Fruit fly (Drosophila melanogaster) whole organism, adult: ENCODE measurements around the gene pyd.

ENCODE experiments used
- CG11617 ChIP-seq: fragments of 200-800 bp; sonication (Bioruptor generic); optimal IDR thresholded peaks from 2 replicates; lab custom pipeline; 2017; ENCODE audit warnings: mild to moderate bottlenecking, missing biosample characterization, missing genetic modification reagents, missing genetic modification characterization
- CG12768 ChIP-seq: fragments of 200-800 bp; sonication (Bioruptor generic); optimal IDR thresholded peaks from 2 replicates; lab custom pipeline; 2017; ENCODE audit warnings: missing biosample characterization, missing genetic modification characterization, mild to moderate bottlenecking, moderate library complexity, missing genetic modification reagents
- CG1620 ChIP-seq: fragments of 200-800 bp; sonication (Bioruptor generic); optimal IDR thresholded peaks from 2 replicates; lab custom pipeline; 2016; ENCODE audit warnings: missing biosample characterization, missing genetic modification characterization
- CG5204 ChIP-seq: fragments of 200-800 bp; sonication (Bioruptor generic); optimal IDR thresholded peaks from 2 replicates; lab custom pipeline; 2016; ENCODE audit warnings: missing biosample characterization, missing genetic modification characterization
- CG7045 ChIP-seq: fragments of 200-800 bp; sonication (Bioruptor generic); optimal IDR thresholded peaks from 2 replicates; lab custom pipeline; 2017; ENCODE audit warnings: missing biosample characterization, mild to moderate bottlenecking, missing genetic modification characterization
- CG7101 ChIP-seq: fragments of 200-800 bp; sonication (Bioruptor generic); optimal IDR thresholded peaks from 2 replicates; lab custom pipeline; 2018; ENCODE audit warnings: missing biosample characterization, mild to moderate bottlenecking, missing genetic modification characterization, moderate library complexity
- Hr96 ChIP-seq: fragments of 200-800 bp; sonication (Bioruptor generic); optimal IDR thresholded peaks from 2 replicates; lab custom pipeline; 2016; ENCODE audit warnings: missing biosample characterization, missing genetic modification characterization
- bab1 ChIP-seq: fragments of 200-800 bp; sonication (Bioruptor generic); optimal IDR thresholded peaks from 3 replicates; lab custom pipeline; 2019; ENCODE audit warnings: missing biosample characterization, mild to moderate bottlenecking, missing genetic modification characterization, moderate library complexity
- cic ChIP-seq: fragments of 200-800 bp; sonication (Bioruptor generic); optimal IDR thresholded peaks from 2 replicates; lab custom pipeline; 2017; ENCODE audit warnings: missing biosample characterization, mild to moderate bottlenecking, missing genetic modification characterization, moderate library complexity
- cnc ChIP-seq, 2 experiments: fragments of >200 bp; optimal IDR thresholded peaks; 2 replicates each; lab custom pipeline; 2017
- kay ChIP-seq: fragments of 200-800 bp; sonication (Bioruptor generic); peaks from one replicate; lab custom pipeline; 2016; ENCODE audit warnings: missing biosample characterization, missing genetic modification characterization, borderline replicate concordance
- ovo ChIP-seq: fragments of 200-800 bp; sonication (Bioruptor generic); optimal IDR thresholded peaks from 2 replicates; lab custom pipeline; 2016; ENCODE audit warnings: missing biosample characterization, missing genetic modification characterization
- pad ChIP-seq: fragments of 200-800 bp; sonication (Bioruptor generic); optimal IDR thresholded peaks from 3 replicates; lab custom pipeline; 2017; ENCODE audit warnings: missing biosample characterization, missing genetic modification characterization, mild to moderate bottlenecking, moderate library complexity, missing genetic modification reagents
- toe ChIP-seq: fragments of 200-800 bp; sonication (Bioruptor generic); optimal IDR thresholded peaks from 2 replicates; lab custom pipeline; 2016; ENCODE audit warnings: missing biosample characterization, missing genetic modification characterization

DNA sequence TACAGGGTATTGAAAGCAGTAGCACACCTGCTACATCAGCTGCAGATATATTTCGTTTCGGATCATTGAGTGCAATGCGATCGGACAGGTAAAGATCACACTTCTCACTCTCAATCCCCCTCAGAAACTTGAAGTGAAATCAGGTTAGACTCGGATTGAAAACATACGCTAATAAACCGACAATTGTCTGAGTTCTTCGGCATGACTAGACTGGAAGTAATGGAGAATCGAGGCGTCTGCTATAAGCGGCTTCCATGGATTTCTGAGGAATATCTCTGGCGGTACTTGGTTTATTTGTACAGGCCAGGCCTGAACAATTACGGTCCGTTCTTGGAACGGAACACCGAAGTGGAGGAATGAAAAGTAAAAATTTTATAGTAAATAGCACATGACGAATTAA, 90.7 kb downstream of the pyd start:
- TF ChIP-seq cic, result no peak
- TF ChIP-seq CG1620 (GFP tag; lab: Kevin White, UChicago), result no peak
- TF ChIP-seq Hr96 (GFP tag; lab: Kevin White, UChicago), result no peak
- no peak for TF ChIP-seq toe (GFP tag; lab: Kevin White, UChicago)
- no peak for TF ChIP-seq CG5204 (GFP tag; lab: Kevin White, UChicago)
- no peak for TF ChIP-seq cnc (optimal IDR thresholded peaks at IDR 0.05; lab: Kevin White, UChicago)
- TF ChIP-seq CG11617 (GFP tag; lab: Kevin White, UChicago), result no peak
- no peak for TF ChIP-seq bab1 (GFP tag; lab: Kevin White, UChicago)
- TF ChIP-seq CG12768 (GFP tag; lab: Kevin White, UChicago), result no peak
- TF ChIP-seq CG7045 (GFP tag; lab: Kevin White, UChicago), result no peak
- no peak for TF ChIP-seq pad (GFP tag; lab: Kevin White, UChicago)
- no peak for TF ChIP-seq CG7101 (tag; lab: Kevin White, UChicago)
- TF ChIP-seq kay (GFP tag; lab: Kevin White, UChicago), result no peak
- no peak for TF ChIP-seq ovo
